Fruit fly (Drosophila melanogaster): Measurements from ENCODE around the gene CG31848.

Gene CG31848

DNA sequence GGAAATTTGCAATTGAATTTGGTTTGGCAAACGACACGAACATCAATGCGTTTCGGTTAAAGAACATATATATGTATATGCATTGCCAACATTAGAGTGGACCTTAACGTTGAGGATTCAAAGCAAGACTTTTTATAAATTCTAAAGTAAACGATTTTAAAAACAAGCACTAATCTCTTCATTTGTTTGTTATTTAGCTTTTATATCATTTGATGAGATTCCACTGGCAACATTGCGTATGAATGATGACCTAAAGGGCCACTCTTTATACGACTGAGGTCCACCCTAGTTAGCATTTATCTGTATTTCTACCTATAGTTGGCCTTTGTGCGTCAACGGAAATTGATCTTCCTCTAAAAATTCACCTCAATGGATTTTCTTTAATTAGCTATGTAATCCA is 7.0 kb downstream of the CG31848 start (continued):
- TF ChIP-seq bsh (GFP tag; optimal IDR thresholded peaks at IDR 0.05) (peak in 1 of 2 experiments; percentile 52), seq (GFP tag; IDR thresholded peaks at IDR 0.05) (0 out of 2 replicates have a peak, but pooled peaks have one; percentile 19), CG11504 (tag; optimal IDR thresholded peaks at IDR 0.05) (peak; percentile 48), CG14014 (GFP tag; IDR thresholded peaks at IDR 0.05) (0 out of 2 replicates have a peak, but pooled peaks have one; percentile 23), ara (GFP tag; IDR thresholded peaks at IDR 0.05) (0 out of 2 replicates have a peak, but pooled peaks have one; percentile 26), CG7839 (tag; optimal IDR thresholded peaks at IDR 0.05) (peak; percentile 48), CG31365 (tag; optimal IDR thresholded peaks at IDR 0.05) (no peak), unpg (GFP tag; optimal IDR thresholded peaks at IDR 0.05) (peak; percentile 62), tap (tag; optimal IDR thresholded peaks at IDR 0.05) (peak; percentile 43), CG6689 (GFP tag; IDR thresholded peaks at IDR 0.05) (peak; percentile 36; the same call in 1 of the 2 replicates), CG2120 (GFP tag; optimal IDR thresholded peaks at IDR 0.05) (peak; percentile 2), CG9817 (tag; optimal IDR thresholded peaks at IDR 0.05) (peak; percentile 14), CG18011 (GFP tag; optimal IDR thresholded peaks at IDR 0.05) (no peak), Ada2b (GFP tag; IDR thresholded peaks at IDR 0.05) (peak; percentile 23; the same call in 1 of the 2 replicates), Bgb (GFP tag; IDR thresholded peaks at IDR 0.05; ENCODE audit: partially characterized antibody) (no peak), H2.0 (GFP tag; IDR thresholded peaks at IDR 0.05) (0 out of 2 replicates have a peak, but pooled peaks have one; percentile 22), NfI (GFP tag; optimal IDR thresholded peaks at IDR 0.05) (no peak), Rfx (GFP tag; IDR thresholded peaks at IDR 0.05) (peak; percentile 47), zfh2 (GFP tag; optimal IDR thresholded peaks at IDR 0.05) (peak; percentile 9), Sox100B (GFP tag; optimal IDR thresholded peaks at IDR 0.05) (peak; percentile 8), dpn (GFP tag; optimal IDR thresholded peaks at IDR 0.05) (peak in 1 of 2 experiments; percentile 12), Gug (GFP tag; IDR thresholded peaks at IDR 0.05) (no peak)

DNA sequence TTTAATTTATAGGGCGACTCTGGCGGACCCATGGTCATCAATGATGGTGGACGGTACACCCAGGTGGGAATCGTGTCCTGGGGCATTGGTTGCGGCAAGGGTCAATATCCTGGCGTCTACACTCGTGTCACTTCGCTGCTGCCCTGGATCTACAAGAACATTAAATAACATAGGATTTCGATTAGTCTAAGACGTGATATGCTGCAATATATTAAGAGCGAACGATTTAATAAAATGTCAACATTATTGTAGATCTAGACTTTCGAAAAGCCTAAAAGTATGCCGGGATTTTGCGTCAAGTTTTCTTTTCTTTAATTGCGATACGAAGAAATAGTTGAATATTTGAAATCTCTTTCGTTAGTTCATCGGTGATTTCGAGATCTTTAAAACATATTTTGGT is 8.5 kb downstream of the CG31848 start, which contains the start of gene Naa20B:
Gene Naa20B (plus strand): TSS at position 301 of the 400 bp plus-strand sequence.
- TF ChIP-seq CG6683 (GFP tag; optimal IDR thresholded peaks at IDR 0.05) (no peak), CG10654 (GFP tag; optimal IDR thresholded peaks at IDR 0.05) (no peak), mirr (GFP tag; optimal IDR thresholded peaks at IDR 0.05) (no peak), Sry-δ (GFP tag; optimal IDR thresholded peaks at IDR 0.05) (no peak), CG2120 (GFP tag; optimal IDR thresholded peaks at IDR 0.05) (no peak), E2f1 (GFP tag; IDR thresholded peaks at IDR 0.05) (no peak), dmrt99B (tag; optimal IDR thresholded peaks at IDR 0.05) (no peak), cg (GFP tag; optimal IDR thresholded peaks at IDR 0.05) (no peak), gsb-n (tag; optimal IDR thresholded peaks at IDR 0.05) (no peak), CG4328 (GFP tag; optimal IDR thresholded peaks at IDR 0.05) (no peak), CG17829 (tag; optimal IDR thresholded peaks at IDR 0.05) (no peak), ara (GFP tag; IDR thresholded peaks at IDR 0.05) (no peak), Fer1 (GFP tag; optimal IDR thresholded peaks at IDR 0.05) (no peak), hb (GFP tag; IDR thresholded peaks at IDR 0.05; ENCODE audit: partially characterized antibody) (no peak), CG6272 (GFP tag; IDR thresholded peaks at IDR 0.05) (no peak)

DNA sequence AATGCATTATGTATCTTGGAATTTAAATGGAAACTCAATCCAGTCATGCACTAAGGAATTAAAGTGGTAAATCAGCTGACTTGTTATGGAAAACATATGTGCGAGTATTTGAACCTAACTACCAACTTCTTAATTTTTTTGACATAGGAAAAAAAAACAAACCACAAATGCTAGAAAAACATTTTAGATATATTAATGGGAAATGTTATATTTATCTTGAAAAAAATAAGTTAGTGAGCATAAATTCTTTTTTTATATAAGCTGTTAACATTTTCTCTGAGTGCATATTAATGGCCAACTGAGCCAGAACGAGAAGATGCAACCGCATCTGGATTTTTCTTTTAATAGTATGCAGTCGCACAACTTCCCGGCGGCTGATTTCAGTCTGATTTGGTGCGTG is 14.5 kb downstream of the CG31848 start:
- no peak for TF ChIP-seq CG11456 (GFP tag; IDR thresholded peaks at IDR 0.05)
- no peak for TF ChIP-seq Ravus (GFP tag; IDR thresholded peaks at IDR 0.05)
- TF ChIP-seq CG18764 (GFP tag; optimal IDR thresholded peaks at IDR 0.05): no peak
- no peak for TF ChIP-seq Trl (optimal IDR thresholded peaks at IDR 0.05)
- no peak for TF ChIP-seq Trl (GFP tag; optimal IDR thresholded peaks at IDR 0.05)
- no peak for TF ChIP-seq fu2 (GFP tag; optimal IDR thresholded peaks at IDR 0.05)
- no peak for TF ChIP-seq cato (GFP tag; optimal IDR thresholded peaks at IDR 0.05; ENCODE audit: borderline replicate concordance)
- no peak for TF ChIP-seq CG17361 (GFP tag; IDR thresholded peaks at IDR 0.05)
- no peak for TF ChIP-seq lab (GFP tag; optimal IDR thresholded peaks at IDR 0.05)
